Fruit fly (Drosophila melanogaster) whole organism, embryonic: ENCODE measurements around the gene CG15764.

Experiments used
- Atf6 ChIP-seq: fragments of 200-800 bp; sonication (Bioruptor generic); IDR thresholded peaks from 2 replicates; pipeline ENCODE4 v1.3.6; 2022; ENCODE audit warnings: missing biosample characterization, missing genetic modification characterization
- BEAF-32 ChIP-seq: fragments of 200-800 bp; sonication (Bioruptor generic); optimal IDR thresholded peaks from 3 replicates; lab custom pipeline; 2017; ENCODE audit warnings: missing biosample characterization, missing genetic modification characterization, mild to moderate bottlenecking, moderate library complexity, missing genetic modification reagents
- Bgb ChIP-seq: fragments of 200-800 bp; sonication (Bioruptor generic); IDR thresholded peaks from 2 replicates; pipeline ENCODE4 v1.3.6; 2022; ENCODE audit warnings: missing biosample characterization, missing genetic modification characterization; ENCODE audit not compliant: partially characterized antibody
- Bteb2 ChIP-seq: fragments of 200-800 bp; sonication (Bioruptor generic); optimal IDR thresholded peaks from 2 replicates; lab custom pipeline; 2016; ENCODE audit warnings: missing biosample characterization, missing genetic modification characterization
- CG11560 ChIP-seq: fragments of 200-800 bp; sonication (Bioruptor generic); IDR thresholded peaks from 3 replicates; pipeline ENCODE4 v1.3.6; 2022; ENCODE audit warnings: missing biosample characterization, missing genetic modification characterization
- CG12071 ChIP-seq: fragments of 200-800 bp; sonication (Bioruptor generic); optimal IDR thresholded peaks from 3 replicates; lab custom pipeline; 2018; ENCODE audit warnings: missing biosample characterization, mild to moderate bottlenecking, missing genetic modification characterization
- CG1233 ChIP-seq: fragments of 200-800 bp; sonication (Bioruptor generic); optimal IDR thresholded peaks from 4 replicates; lab custom pipeline; 2018; ENCODE audit warnings: missing biosample characterization, mild to moderate bottlenecking, missing genetic modification characterization
- CG12769 ChIP-seq: fragments of 200-800 bp; sonication (Bioruptor generic); optimal IDR thresholded peaks from 2 replicates; lab custom pipeline; 2019; ENCODE audit warnings: missing biosample characterization, mild to moderate bottlenecking, missing genetic modification characterization, moderate library complexity
- CG14710 ChIP-seq: fragments of 200-800 bp; sonication (Bioruptor generic); optimal IDR thresholded peaks from 3 replicates; lab custom pipeline; 2019; ENCODE audit warnings: missing biosample characterization, mild to moderate bottlenecking, missing genetic modification characterization, moderate library complexity
- CG18619 ChIP-seq: fragments of 200-800 bp; sonication (Bioruptor generic); optimal IDR thresholded peaks from 3 replicates; lab custom pipeline; 2017; ENCODE audit warnings: missing biosample characterization, mild to moderate bottlenecking, missing genetic modification characterization
- CG2199 ChIP-seq: fragments of 200-800 bp; sonication (Bioruptor generic); IDR thresholded peaks from 3 replicates; pipeline ENCODE4 v1.3.6; 2022; ENCODE audit warnings: missing biosample characterization, missing genetic modification characterization
- CG30020 ChIP-seq: fragments of 200-800 bp; optimal IDR thresholded peaks from 2 replicates; lab custom pipeline; 2019; ENCODE audit warnings: missing biosample characterization, mild to moderate bottlenecking, missing genetic modification characterization, moderate library complexity
- CG34376 ChIP-seq: fragments of 200-800 bp; sonication (Bioruptor generic); optimal IDR thresholded peaks from 2 replicates; lab custom pipeline; 2018; ENCODE audit warnings: missing biosample characterization, mild to moderate bottlenecking, missing genetic modification characterization
- CG4282 ChIP-seq: fragments of 200-800 bp; sonication (Bioruptor generic); optimal IDR thresholded peaks from 2 replicates; lab custom pipeline; 2016; ENCODE audit warnings: missing biosample characterization, missing genetic modification characterization
- CG4820 ChIP-seq: fragments of 200-800 bp; sonication (Bioruptor generic); optimal IDR thresholded peaks from 3 replicates; lab custom pipeline; 2016; ENCODE audit warnings: missing biosample characterization, missing genetic modification characterization
- CG6854 ChIP-seq: fragments of 200-800 bp; sonication (Bioruptor generic); optimal IDR thresholded peaks from 3 replicates; lab custom pipeline; 2017; ENCODE audit warnings: missing biosample characterization, mild to moderate bottlenecking, missing genetic modification characterization
- CG7839 ChIP-seq: fragments of 200-800 bp; sonication (Bioruptor generic); optimal IDR thresholded peaks from 3 replicates; lab custom pipeline; 2018; ENCODE audit warnings: missing biosample characterization, mild to moderate bottlenecking, missing genetic modification characterization, moderate library complexity
- CG7987 ChIP-seq: fragments of 200-800 bp; sonication (Bioruptor generic); optimal IDR thresholded peaks from 2 replicates; lab custom pipeline; 2018; ENCODE audit warnings: missing biosample characterization, mild to moderate bottlenecking, missing genetic modification characterization, moderate library complexity
- CG9437 ChIP-seq: fragments of 200-800 bp; sonication (Bioruptor generic); optimal IDR thresholded peaks from 2 replicates; lab custom pipeline; 2018; ENCODE audit warnings: missing biosample characterization, mild to moderate bottlenecking, missing genetic modification characterization
- CrebB ChIP-seq: fragments of 200-800 bp; sonication (Bioruptor generic); optimal IDR thresholded peaks from 3 replicates; lab custom pipeline; 2018; ENCODE audit warnings: missing biosample characterization, mild to moderate bottlenecking, missing genetic modification characterization
- Dp ChIP-seq: fragments of 200-800 bp; sonication (Bioruptor generic); optimal IDR thresholded peaks from 2 replicates; lab custom pipeline; 2018; ENCODE audit warnings: missing biosample characterization, mild to moderate bottlenecking, missing genetic modification characterization, moderate library complexity
- E2f2 ChIP-seq: fragments of 200-800 bp; sonication (Bioruptor generic); IDR thresholded peaks from 2 replicates; pipeline ENCODE4 v1.3.6; 2022; ENCODE audit warnings: missing biosample characterization, missing genetic modification characterization
- Ets65A ChIP-seq: fragments of 200-800 bp; sonication (Bioruptor generic); peaks from one replicate; lab custom pipeline; 2016; ENCODE audit warnings: missing biosample characterization, missing genetic modification characterization
- HLH4C ChIP-seq: fragments of 200-800 bp; sonication (Bioruptor generic); IDR thresholded peaks from 3 replicates; pipeline ENCODE4 v1.3.6; 2022; ENCODE audit warnings: missing biosample characterization, missing genetic modification characterization; ENCODE audit not compliant: partially characterized antibody
- Hr78 ChIP-seq, 2 experiments: fragments of 200-800 bp in 1 of 2; fragments of >200 bp in 1 of 2; sonication (Bioruptor generic) in 1 of 2; optimal IDR thresholded peaks; 2 replicates each; lab custom pipeline; 2017 to 2019; ENCODE audit warnings: missing biosample characterization in 2 of 2, missing genetic modification characterization in 2 of 2, mild to moderate bottlenecking in 1 of 2, moderate library complexity in 1 of 2
- Jarid2 ChIP-seq: fragments of 200-800 bp; sonication (Bioruptor generic); optimal IDR thresholded peaks from 3 replicates; lab custom pipeline; 2017; ENCODE audit warnings: mild to moderate bottlenecking, missing biosample characterization, missing genetic modification reagents, missing genetic modification characterization
- Lhr ChIP-seq: fragments of 200-800 bp; sonication (Bioruptor generic); optimal IDR thresholded peaks from 3 replicates; lab custom pipeline; 2017; ENCODE audit warnings: mild to moderate bottlenecking, missing biosample characterization, missing genetic modification reagents, missing genetic modification characterization
- MBD-R2 ChIP-seq: fragments of 200-800 bp; sonication (Bioruptor generic); IDR thresholded peaks from 2 replicates; pipeline ENCODE4 v1.3.6; 2022; ENCODE audit warnings: missing biosample characterization, missing genetic modification characterization
- Med ChIP-seq: fragments of 200-800 bp; sonication (Bioruptor generic); peaks from one replicate; lab custom pipeline; 2016; ENCODE audit warnings: missing biosample characterization, missing genetic modification characterization, mild to moderate bottlenecking, inconsistent platforms, moderate library complexity
- Nf-YC ChIP-seq: fragments of 200-800 bp; optimal IDR thresholded peaks from 3 replicates; lab custom pipeline; 2019; ENCODE audit warnings: missing biosample characterization, mild to moderate bottlenecking, missing genetic modification characterization, moderate library complexity
- Poxn ChIP-seq: fragments of 200-800 bp; sonication (Bioruptor generic); IDR thresholded peaks from 2 replicates; pipeline ENCODE4 v1.3.6; 2022; ENCODE audit warnings: missing biosample characterization, missing genetic modification characterization
- Usf ChIP-seq: fragments of 200-800 bp; sonication (Bioruptor generic); optimal IDR thresholded peaks from 2 replicates; lab custom pipeline; 2017; ENCODE audit warnings: missing genotype, missing biosample characterization, missing genetic modification characterization
- bcd ChIP-seq: fragments of 200-800 bp; sonication (Bioruptor generic); optimal IDR thresholded peaks from 2 replicates; lab custom pipeline; 2017; ENCODE audit warnings: missing biosample characterization, mild to moderate bottlenecking, missing genetic modification characterization
- chif ChIP-seq, 2 experiments: fragments of 200-800 bp; sonication (Bioruptor generic); optimal IDR thresholded peaks; 3 replicates each; lab custom pipeline; 2016; ENCODE audit warnings: missing biosample characterization in 2 of 2, missing genetic modification characterization in 2 of 2
- croc ChIP-seq: fragments of 200-800 bp; sonication (Bioruptor generic); conservative IDR thresholded peaks from 3 replicates; pipeline ENCODE4 v1.3.6; 2022; ENCODE audit warnings: missing biosample characterization, missing genetic modification characterization
- danr ChIP-seq: fragments of 200-800 bp; sonication (Bioruptor generic); IDR thresholded peaks from 2 replicates; pipeline ENCODE4 v1.3.6; 2022; ENCODE audit warnings: missing biosample characterization, missing genetic modification characterization
- her ChIP-seq: fragments of 200-800 bp; sonication (Bioruptor generic); optimal IDR thresholded peaks from 2 replicates; lab custom pipeline; 2016; ENCODE audit warnings: missing biosample characterization, missing genetic modification characterization
- hkb ChIP-seq, 2 experiments: fragments of 200-800 bp in 1 of 2; fragments of >200 bp in 1 of 2; sonication (Bioruptor generic) in 1 of 2; IDR thresholded peaks in 1 of 2; optimal IDR thresholded peaks in 1 of 2; 2 replicates each; pipeline versions ENCODE4 v1.3.6 to Lab custom; 2017 to 2022; ENCODE audit warnings: missing biosample characterization in 1 of 2, missing genetic modification characterization in 1 of 2
- ind ChIP-seq: fragments of 200-800 bp; sonication (Bioruptor generic); optimal IDR thresholded peaks from 3 replicates; lab custom pipeline; 2016; ENCODE audit warnings: missing biosample characterization, missing genetic modification characterization
- lab ChIP-seq: fragments of 200-800 bp; sonication (Bioruptor generic); optimal IDR thresholded peaks from 3 replicates; lab custom pipeline; 2017; ENCODE audit warnings: missing biosample characterization, missing genetic modification characterization, mild to moderate bottlenecking, moderate library complexity, missing genetic modification reagents
- rib ChIP-seq: fragments of 200-800 bp; sonication (Bioruptor generic); IDR thresholded peaks from 2 replicates; pipeline ENCODE4 v1.3.6; 2022; ENCODE audit warnings: missing biosample characterization, missing genetic modification characterization
- sd ChIP-seq: fragments of 200-800 bp; sonication (Bioruptor generic); optimal IDR thresholded peaks from 3 replicates; lab custom pipeline; 2018; ENCODE audit warnings: missing biosample characterization, mild to moderate bottlenecking, missing genetic modification characterization, moderate library complexity
- tgo ChIP-seq: fragments of 200-800 bp; sonication (Bioruptor generic); IDR thresholded peaks from 3 replicates; pipeline ENCODE4 v1.3.6; 2022; ENCODE audit warnings: missing biosample characterization, missing genetic modification characterization
- trem ChIP-seq: fragments of 200-800 bp; optimal IDR thresholded peaks from 3 replicates; lab custom pipeline; 2019; ENCODE audit warnings: missing biosample characterization, mild to moderate bottlenecking, missing genetic modification characterization, moderate library complexity
- vvl ChIP-seq: fragments of 200-800 bp; sonication (Bioruptor generic); IDR thresholded peaks from 2 replicates; pipeline ENCODE4 v1.3.6; 2022; ENCODE audit warnings: missing biosample characterization, missing genetic modification characterization
- z ChIP-seq: fragments of 200-800 bp; sonication (Bioruptor generic); IDR thresholded peaks from 3 replicates; pipeline ENCODE4 v1.3.6; 2022; ENCODE audit warnings: missing biosample characterization, missing genetic modification characterization
- zen ChIP-seq: fragments of 200-800 bp; sonication (Bioruptor generic); optimal IDR thresholded peaks from 3 replicates; lab custom pipeline; 2018; ENCODE audit warnings: missing biosample characterization, mild to moderate bottlenecking, missing genetic modification characterization, moderate library complexity
- zf30C ChIP-seq: fragments of 200-800 bp; sonication (Bioruptor generic); optimal IDR thresholded peaks from 3 replicates; lab custom pipeline; 2018; ENCODE audit warnings: missing biosample characterization, mild to moderate bottlenecking, missing genetic modification characterization

Gene CG15764

dm6 chrX:5916494-5917309 lies 47.8 kb downstream of the CG15764 start, which contains the start of the genes Shmt and CG3726 (continued):
- peak; percentile 84 for TF ChIP-seq E2f2
- TF ChIP-seq CG14710: no peak
- TF ChIP-seq CG7839: no peak
- TF ChIP-seq CG11560 (tag; lab: Robert Waterston, UW): no peak
- TF ChIP-seq CG7987 (GFP tag; lab: Kevin White, UChicago): peak; percentile 9
- no peak for TF ChIP-seq chif (GFP tag; optimal IDR thresholded peaks at IDR 0.05; lab: Kevin White, UChicago)
- TF ChIP-seq Nf-YC: peak; percentile 3
- peak; percentile 20 for TF ChIP-seq CG1233
- no peak for TF ChIP-seq Poxn (GFP tag; lab: Robert Waterston, UW)
- TF ChIP-seq CG4282: no peak
- peak in 1 of 2 experiments; percentile 98 for TF ChIP-seq Hr78 (GFP tag; optimal IDR thresholded peaks at IDR 0.05; lab: Kevin White, UChicago)
- TF ChIP-seq Usf: no peak
- TF ChIP-seq Jarid2 (GFP tag; lab: Kevin White, UChicago): peak; percentile 87
- TF ChIP-seq rib (GFP tag; lab: Robert Waterston, UW): no peak
- TF ChIP-seq z (GFP tag; lab: Robert Waterston, UW): peak; percentile 68; the same call in 1 of the 3 replicates
- TF ChIP-seq CG4820: no peak
- peak; percentile 49 for TF ChIP-seq CG12769 (tag; lab: Kevin White, UChicago)
- TF ChIP-seq Bteb2 (GFP tag; lab: Kevin White, UChicago): no peak
- 0 out of 2 replicates have a peak, but pooled peaks have one; percentile 33 for TF ChIP-seq vvl (GFP tag; lab: Robert Waterston, UW)
- no peak for TF ChIP-seq zf30C (GFP tag; lab: Kevin White, UChicago)
- peak; percentile 45 for TF ChIP-seq BEAF-32 (GFP tag; lab: Kevin White, UChicago)
- TF ChIP-seq danr (GFP tag; lab: Robert Waterston, UW): no peak
- peak; percentile 75 for TF ChIP-seq Dp (GFP tag; lab: Kevin White, UChicago)
- TF ChIP-seq hkb (optimal IDR thresholded peaks at IDR 0.05; lab: Kevin White, UChicago): peak; percentile 1
- no peak for TF ChIP-seq hkb (GFP tag; IDR thresholded peaks at IDR 0.05; lab: Robert Waterston, UW)
- TF ChIP-seq CrebB: peak; percentile 24
- TF ChIP-seq lab (GFP tag; lab: Kevin White, UChicago): peak; percentile 42
- no peak for TF ChIP-seq bcd (GFP tag; lab: Kevin White, UChicago)
- TF ChIP-seq CG18619: no peak
- TF ChIP-seq CG30020: no peak
- TF ChIP-seq MBD-R2 (GFP tag; lab: Robert Waterston, UW): peak; percentile 22
- TF ChIP-seq her (GFP tag; lab: Kevin White, UChicago): peak; percentile 37
- TF ChIP-seq HLH4C (GFP tag; lab: Robert Waterston, UW): no peak
- no peak for TF ChIP-seq zen (tag; lab: Kevin White, UChicago)
- peak; percentile 23 for TF ChIP-seq sd
- TF ChIP-seq Bgb (GFP tag; lab: Robert Waterston, UW): peak; percentile 34; the same call in 1 of the 2 replicates
- peak; percentile 81 for TF ChIP-seq CG9437
- no peak for TF ChIP-seq tgo
- TF ChIP-seq CG12071 (GFP tag; lab: Kevin White, UChicago): peak; percentile 44
- TF ChIP-seq CG6854 (GFP tag; lab: Kevin White, UChicago): peak; percentile 21
- no peak for TF ChIP-seq Lhr (GFP tag; lab: Kevin White, UChicago)
- TF ChIP-seq trem (tag; lab: Kevin White, UChicago): peak; percentile 1
- no peak; the same call in 2 of the 3 replicates for TF ChIP-seq CG2199 (GFP tag; lab: Robert Waterston, UW)
- TF ChIP-seq Atf6: no peak
- no peak for TF ChIP-seq ind (GFP tag; lab: Kevin White, UChicago)
- no peak for TF ChIP-seq croc (GFP tag; lab: Robert Waterston, UW)
- TF ChIP-seq Med (GFP tag; lab: Kevin White, UChicago): peak; percentile 73
- peak; percentile 5 for TF ChIP-seq CG34376 (GFP tag; lab: Kevin White, UChicago)
- no peak for TF ChIP-seq Ets65A (GFP tag; lab: Kevin White, UChicago)
